Fruit fly (Drosophila melanogaster) whole organism, embryonic: ENCODE measurements around the gene yellow-e.
A peak's percentile ranks its signal among the peaks of the same experiment; 100 is the strongest.

ENCODE experiments used
- CG11247 ChIP-seq: fragments of 200-800 bp; sonication (Bioruptor generic); IDR thresholded peaks from 2 replicates; pipeline ENCODE4 v1.3.6; 2022; ENCODE audit warnings: missing biosample characterization, missing genetic modification characterization
- CG11456 ChIP-seq: fragments of 200-800 bp; sonication (Bioruptor generic); IDR thresholded peaks from 3 replicates; pipeline ENCODE4 v1.3.6; 2022; ENCODE audit warnings: missing biosample characterization, missing genetic modification characterization
- CG11504 ChIP-seq: fragments of 200-800 bp; sonication (Bioruptor generic); optimal IDR thresholded peaks from 3 replicates; lab custom pipeline; 2019; ENCODE audit warnings: missing biosample characterization, mild to moderate bottlenecking, missing genetic modification characterization, moderate library complexity
- CG12769 ChIP-seq: fragments of 200-800 bp; sonication (Bioruptor generic); optimal IDR thresholded peaks from 2 replicates; lab custom pipeline; 2019; ENCODE audit warnings: missing biosample characterization, mild to moderate bottlenecking, missing genetic modification characterization, moderate library complexity
- CG13624 ChIP-seq: fragments of 200-800 bp; sonication (Bioruptor generic); optimal IDR thresholded peaks from 2 replicates; lab custom pipeline; 2016; ENCODE audit warnings: missing biosample characterization, missing genetic modification characterization
- CG14667 ChIP-seq: fragments of 200-800 bp; sonication (Bioruptor generic); IDR thresholded peaks from 2 replicates; pipeline ENCODE4 v1.3.6; 2022; ENCODE audit warnings: missing biosample characterization, missing genetic modification characterization
- CG14710 ChIP-seq: fragments of 200-800 bp; sonication (Bioruptor generic); optimal IDR thresholded peaks from 3 replicates; lab custom pipeline; 2019; ENCODE audit warnings: missing biosample characterization, mild to moderate bottlenecking, missing genetic modification characterization, moderate library complexity
- CG15479 ChIP-seq: fragments of 200-800 bp; sonication (Bioruptor generic); optimal IDR thresholded peaks from 3 replicates; lab custom pipeline; 2019; ENCODE audit warnings: missing biosample characterization, mild to moderate bottlenecking, missing genetic modification characterization, moderate library complexity
- CG17359 ChIP-seq: fragments of 200-800 bp; sonication (Bioruptor generic); optimal IDR thresholded peaks from 3 replicates; lab custom pipeline; 2018; ENCODE audit warnings: missing biosample characterization, mild to moderate bottlenecking, missing genetic modification characterization, moderate library complexity
- CG17568 ChIP-seq: fragments of 200-800 bp; sonication (Bioruptor generic); optimal IDR thresholded peaks from 2 replicates; lab custom pipeline; 2018; ENCODE audit warnings: missing biosample characterization, mild to moderate bottlenecking, missing genetic modification characterization, moderate library complexity
- CG17912 ChIP-seq: fragments of 200-800 bp; sonication (Bioruptor generic); optimal IDR thresholded peaks from 2 replicates; lab custom pipeline; 2018; ENCODE audit warnings: missing biosample characterization, mild to moderate bottlenecking, missing genetic modification characterization
- CG18011 ChIP-seq: fragments of 200-800 bp; sonication (Bioruptor generic); optimal IDR thresholded peaks from 2 replicates; lab custom pipeline; 2017; ENCODE audit warnings: missing biosample characterization, missing genetic modification characterization, mild to moderate bottlenecking, moderate library complexity, missing genotype
- CG2889 ChIP-seq: fragments of 200-800 bp; sonication (Bioruptor generic); IDR thresholded peaks from 3 replicates; pipeline ENCODE4 v1.3.6; 2022; ENCODE audit warnings: missing biosample characterization, missing genetic modification characterization
- CG3281 ChIP-seq: fragments of 200-800 bp; sonication (Bioruptor generic); optimal IDR thresholded peaks from 3 replicates; lab custom pipeline; 2017; ENCODE audit warnings: missing biosample characterization, mild to moderate bottlenecking, missing genetic modification characterization
- CG34376 ChIP-seq: fragments of 200-800 bp; sonication (Bioruptor generic); optimal IDR thresholded peaks from 2 replicates; lab custom pipeline; 2018; ENCODE audit warnings: missing biosample characterization, mild to moderate bottlenecking, missing genetic modification characterization
- CG3726 ChIP-seq: fragments of 200-800 bp; sonication (Bioruptor generic); IDR thresholded peaks from 3 replicates; pipeline ENCODE4, ENCODE4 v1.3.6; 2022; ENCODE audit warnings: missing biosample characterization, missing genetic modification characterization
- CG3995 ChIP-seq: fragments of 200-800 bp; sonication (Bioruptor generic); optimal IDR thresholded peaks from 3 replicates; lab custom pipeline; 2016; ENCODE audit warnings: missing biosample characterization, missing genetic modification characterization
- CG4617 ChIP-seq: fragments of 200-800 bp; sonication (Bioruptor generic); optimal IDR thresholded peaks from 3 replicates; lab custom pipeline; 2016; ENCODE audit warnings: missing biosample characterization, missing genetic modification characterization, borderline replicate concordance
- CG6689 ChIP-seq: fragments of 200-800 bp; sonication (Bioruptor generic); IDR thresholded peaks from 2 replicates; pipeline ENCODE4 v1.3.6; 2022; ENCODE audit warnings: missing biosample characterization, missing genetic modification characterization
- CG8478 ChIP-seq: fragments of >200 bp; optimal IDR thresholded peaks from 2 replicates; lab custom pipeline; 2018
- CG9437 ChIP-seq: fragments of 200-800 bp; sonication (Bioruptor generic); optimal IDR thresholded peaks from 2 replicates; lab custom pipeline; 2018; ENCODE audit warnings: missing biosample characterization, mild to moderate bottlenecking, missing genetic modification characterization
- CG9876 ChIP-seq: fragments of 200-800 bp; sonication (Bioruptor generic); optimal IDR thresholded peaks from 2 replicates; lab custom pipeline; 2016; ENCODE audit warnings: missing biosample characterization, missing genetic modification characterization
- Elba2 ChIP-seq: fragments of 200-800 bp; sonication (Bioruptor generic); optimal IDR thresholded peaks from 3 replicates; lab custom pipeline; 2016; ENCODE audit warnings: missing biosample characterization, missing genetic modification characterization
- Ets65A ChIP-seq: fragments of 200-800 bp; sonication (Bioruptor generic); peaks from one replicate; lab custom pipeline; 2016; ENCODE audit warnings: missing biosample characterization, missing genetic modification characterization
- Hr51 ChIP-seq, 2 experiments: fragments of 200-800 bp; sonication (Bioruptor generic); optimal IDR thresholded peaks; 2 replicates in 1 of 2; 3 replicates in 1 of 2; lab custom pipeline; 2016 to 2018; ENCODE audit warnings: missing biosample characterization in 2 of 2, missing genetic modification characterization in 2 of 2, mild to moderate bottlenecking in 1 of 2, moderate library complexity in 1 of 2
- NFAT ChIP-seq: fragments of 200-800 bp; sonication (Bioruptor generic); IDR thresholded peaks from 2 replicates; pipeline ENCODE4 v1.3.6; 2022; ENCODE audit warnings: missing biosample characterization, missing genetic modification characterization
- Nf-YB ChIP-seq: fragments of 200-800 bp; sonication (Bioruptor generic); optimal IDR thresholded peaks from 3 replicates; lab custom pipeline; 2019; ENCODE audit warnings: missing biosample characterization, mild to moderate bottlenecking, missing genetic modification characterization, moderate library complexity
- Rx ChIP-seq: fragments of 200-800 bp; sonication (Bioruptor generic); IDR thresholded peaks from 2 replicates; pipeline ENCODE4 v1.3.6; 2022; ENCODE audit warnings: missing biosample characterization, missing genetic modification characterization
- TFAM ChIP-seq: fragments of 200-800 bp; sonication (Bioruptor generic); optimal IDR thresholded peaks from 2 replicates; lab custom pipeline; 2017; ENCODE audit warnings: missing biosample characterization, missing genetic modification characterization, inconsistent platforms
- ara ChIP-seq: fragments of 200-800 bp; sonication (Bioruptor generic); IDR thresholded peaks from 2 replicates; pipeline ENCODE4 v1.3.6; 2022; ENCODE audit warnings: missing biosample characterization, missing genetic modification characterization
- bcd ChIP-seq: fragments of 200-800 bp; sonication (Bioruptor generic); optimal IDR thresholded peaks from 2 replicates; lab custom pipeline; 2017; ENCODE audit warnings: missing biosample characterization, mild to moderate bottlenecking, missing genetic modification characterization
- btn ChIP-seq: fragments of 200-800 bp; sonication (Bioruptor generic); optimal IDR thresholded peaks from 2 replicates; lab custom pipeline; 2016; ENCODE audit warnings: missing biosample characterization, missing genetic modification characterization
- cg ChIP-seq: fragments of 200-800 bp; sonication (Bioruptor generic); optimal IDR thresholded peaks from 3 replicates; lab custom pipeline; 2019; ENCODE audit warnings: missing biosample characterization, mild to moderate bottlenecking, missing genetic modification characterization, moderate library complexity
- chinmo ChIP-seq: fragments of 200-800 bp; sonication (Bioruptor generic); IDR thresholded peaks from 4 replicates; pipeline ENCODE4 v1.3.6; 2022; ENCODE audit warnings: missing biosample characterization, missing genetic modification characterization; ENCODE audit not compliant: partially characterized antibody
- crp ChIP-seq, 2 experiments: fragments of 200-800 bp; sonication (Bioruptor generic); optimal IDR thresholded peaks; 2 replicates in 1 of 2; 3 replicates in 1 of 2; lab custom pipeline; 2017; ENCODE audit warnings: missing biosample characterization in 2 of 2, missing genetic modification characterization in 2 of 2, mild to moderate bottlenecking in 1 of 2, moderate library complexity in 1 of 2
- dati ChIP-seq: fragments of 200-800 bp; sonication (Bioruptor generic); IDR thresholded peaks from 2 replicates; pipeline ENCODE4 v1.3.6; 2022; ENCODE audit warnings: missing biosample characterization, missing genetic modification characterization
- dmrt11E ChIP-seq: fragments of 200-800 bp; sonication (Bioruptor generic); optimal IDR thresholded peaks from 3 replicates; lab custom pipeline; 2018; ENCODE audit warnings: missing biosample characterization, mild to moderate bottlenecking, missing genetic modification characterization, moderate library complexity
- ewg ChIP-seq: fragments of 200-800 bp; sonication (Bioruptor generic); optimal IDR thresholded peaks from 3 replicates; lab custom pipeline; 2017; ENCODE audit warnings: mild to moderate bottlenecking, missing biosample characterization, missing genetic modification reagents, missing genetic modification characterization
- ftz-f1 ChIP-seq: fragments of 200-800 bp; sonication (Bioruptor generic); optimal IDR thresholded peaks from 2 replicates; lab custom pipeline; 2016; ENCODE audit warnings: missing biosample characterization, missing genetic modification characterization
- gem ChIP-seq: fragments of 200-800 bp; sonication (Bioruptor generic); optimal IDR thresholded peaks from 2 replicates; lab custom pipeline; 2019; ENCODE audit warnings: missing biosample characterization, mild to moderate bottlenecking, missing genetic modification characterization, moderate library complexity
- gt ChIP-seq: fragments of 200-800 bp; sonication (Bioruptor generic); IDR thresholded peaks from 2 replicates; pipeline ENCODE4 v1.3.6; 2022; ENCODE audit warnings: missing biosample characterization, missing genetic modification characterization
- ind ChIP-seq: fragments of 200-800 bp; sonication (Bioruptor generic); optimal IDR thresholded peaks from 3 replicates; lab custom pipeline; 2016; ENCODE audit warnings: missing biosample characterization, missing genetic modification characterization
- lov ChIP-seq, 2 experiments: fragments of 200-800 bp in 1 of 2; fragments of >200 bp in 1 of 2; sonication (Bioruptor generic) in 1 of 2; IDR thresholded peaks in 1 of 2; optimal IDR thresholded peaks in 1 of 2; 2 replicates in 1 of 2; 3 replicates in 1 of 2; pipeline versions ENCODE4 v1.3.6 to Lab custom; 2017 to 2022; ENCODE audit warnings: missing biosample characterization in 1 of 2, missing genetic modification characterization in 1 of 2
- unc-4 ChIP-seq: fragments of 200-800 bp; sonication (Bioruptor generic); IDR thresholded peaks from 2 replicates; pipeline ENCODE4 v1.3.6; 2022; ENCODE audit warnings: missing biosample characterization, missing genetic modification characterization; ENCODE audit not compliant: partially characterized antibody
- vvl ChIP-seq: fragments of 200-800 bp; sonication (Bioruptor generic); IDR thresholded peaks from 2 replicates; pipeline ENCODE4 v1.3.6; 2022; ENCODE audit warnings: missing biosample characterization, missing genetic modification characterization

Gene yellow-e

dm6 chr3R:13395133-13395532 lies 20.0 kb downstream of the yellow-e start, which contains the start of gene CCHa2 (continued):
- no peak for TF ChIP-seq CG11504 (tag; lab: Kevin White, UChicago)
- no peak for TF ChIP-seq CG12769 (tag; lab: Kevin White, UChicago)
- no peak for TF ChIP-seq CG9437 (GFP tag; lab: Kevin White, UChicago)
- TF ChIP-seq CG8478: peak; percentile 36
- no peak for TF ChIP-seq gt (GFP tag; lab: Robert Waterston, UW)
- no peak for TF ChIP-seq CG3726 (GFP tag; lab: Robert Waterston, UW)
- 0 out of 2 replicates have a peak, but pooled peaks have one; percentile 7 for TF ChIP-seq CG6689
- TF ChIP-seq btn (GFP tag; lab: Kevin White, UChicago): no peak
- TF ChIP-seq NFAT (GFP tag; lab: Robert Waterston, UW): no peak
- no peak for TF ChIP-seq Elba2 (GFP tag; lab: Kevin White, UChicago)
- no peak for TF ChIP-seq unc-4 (GFP tag; lab: Robert Waterston, UW)
- no peak for TF ChIP-seq CG11456 (GFP tag; lab: Robert Waterston, UW)
- peak; percentile 7; the same call in 1 of the 2 replicates for TF ChIP-seq CG11247 (GFP tag; lab: Robert Waterston, UW)
- peak; percentile 81 for TF ChIP-seq Nf-YB
- TF ChIP-seq vvl (GFP tag; lab: Robert Waterston, UW): no peak

DNA sequence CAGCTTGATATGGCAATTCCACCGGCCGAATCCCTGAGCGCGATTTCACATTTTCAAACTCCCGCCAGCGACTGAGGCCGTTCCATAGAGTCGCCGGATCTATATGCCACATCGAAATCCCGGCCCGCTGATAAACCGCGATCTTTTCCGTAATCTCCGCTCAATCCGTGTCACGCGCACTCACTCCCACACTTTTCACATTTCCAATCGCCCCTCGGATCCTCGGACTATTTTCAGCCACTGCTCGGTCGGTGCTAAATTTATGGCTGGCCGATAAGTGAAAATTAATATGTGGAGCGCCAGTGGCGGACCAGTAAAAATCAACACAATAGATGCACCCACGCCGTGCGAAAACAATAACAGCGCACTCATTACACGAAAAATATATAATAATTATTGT lies 22.1 kb downstream of the yellow-e start:
- no peak for TF ChIP-seq ind (GFP tag; lab: Kevin White, UChicago)
- TF ChIP-seq CG34376 (GFP tag; lab: Kevin White, UChicago): peak; percentile 5
- TF ChIP-seq bcd (GFP tag; lab: Kevin White, UChicago): no peak
- no peak for TF ChIP-seq CG17568 (GFP tag; lab: Kevin White, UChicago)
- TF ChIP-seq chinmo (GFP tag; lab: Robert Waterston, UW): no peak

- no peak for TF ChIP-seq CG18011
- no peak for TF ChIP-seq dati
- no peak for TF ChIP-seq Rx (GFP tag; lab: Robert Waterston, UW)
- TF ChIP-seq dmrt11E: no peak
- TF ChIP-seq CG9876 (GFP tag; lab: Kevin White, UChicago): no peak
- TF ChIP-seq CG3281: no peak
- no peak for TF ChIP-seq Hr51 (GFP tag; optimal IDR thresholded peaks at IDR 0.05; lab: Kevin White, UChicago)
- no peak for TF ChIP-seq Ets65A (GFP tag; lab: Kevin White, UChicago)
- TF ChIP-seq TFAM (GFP tag; lab: Kevin White, UChicago): no peak
- no peak for TF ChIP-seq CG14667
Observed at dm6 chr3R:13390490-13390889, 24.6 kb downstream of the yellow-e start.

- peak; percentile 44 for TF ChIP-seq CG4617 (GFP tag; lab: Kevin White, UChicago)
- no peak for TF ChIP-seq ftz-f1 (GFP tag; lab: Kevin White, UChicago)
- no peak for TF ChIP-seq CG17359
- TF ChIP-seq cg: no peak
- no peak for TF ChIP-seq CG13624 (GFP tag; lab: Kevin White, UChicago)
- no peak for TF ChIP-seq gem (tag; lab: Kevin White, UChicago)
- TF ChIP-seq CG2889 (GFP tag; lab: Robert Waterston, UW): 0 out of 3 replicates have a peak, but pooled peaks have one; percentile 14
- 0 out of 2 replicates have a peak, but pooled peaks have one; percentile 21 for TF ChIP-seq ara (GFP tag; lab: Robert Waterston, UW)
- peak; percentile 57 for TF ChIP-seq CG3995 (GFP tag; lab: Kevin White, UChicago)
- no peak for TF ChIP-seq CG15479 (GFP tag; lab: Kevin White, UChicago)
- TF ChIP-seq CG11504 (tag; lab: Kevin White, UChicago): peak; percentile 95
- TF ChIP-seq crp (GFP tag; optimal IDR thresholded peaks at IDR 0.05; lab: Kevin White, UChicago): peak in 1 of 2 experiments; percentile 54
- no peak for TF ChIP-seq lov (optimal IDR thresholded peaks at IDR 0.05; lab: Kevin White, UChicago)
- TF ChIP-seq lov (GFP tag; IDR thresholded peaks at IDR 0.05; lab: Robert Waterston, UW): peak; percentile 90
- TF ChIP-seq ewg (GFP tag; lab: Kevin White, UChicago): no peak
- TF ChIP-seq CG18011: no peak
- no peak for TF ChIP-seq CG17912 (GFP tag; lab: Kevin White, UChicago)
- TF ChIP-seq CG14710 (tag; lab: Kevin White, UChicago): peak; percentile 38
Observed at dm6 chr3R:13388160-13388870, 26.8 kb downstream of the yellow-e start, which contains the start of gene CG9799. Gene CG9799, minus strand, starts transcription at chr3R:13388709.
